Worm (Caenorhabditis elegans) whole organism, L1 larva: ENCODE data around the gene K09H11.4.

ENCODE experiments used
- C04F5.9 ChIP-seq: sonication (generic microtip); optimal IDR thresholded peaks from 2 replicates; lab custom pipeline; 2016; ENCODE audit warnings: missing genetic modification characterization, missing compliant biosample characterization
- Y116A8C.19 ChIP-seq: sonication (generic microtip); optimal IDR thresholded peaks from 2 replicates; lab custom pipeline; 2016; ENCODE audit warnings: missing compliant biosample characterization, missing genetic modification characterization, borderline replicate concordance
- aly-2 ChIP-seq: fragments of 150-350 bp; optimal IDR thresholded peaks from 2 replicates; lab custom pipeline; 2014; ENCODE audit warnings: missing biosample characterization, missing genetic modification characterization
- ama-1 ChIP-seq: fragments of 150-350 bp; optimal IDR thresholded peaks from 2 replicates; lab custom pipeline; 2014
- ceh-63 ChIP-seq: fragments of 200-800 bp; sonication (Bioruptor generic); optimal IDR thresholded peaks from 2 replicates; lab custom pipeline; 2018; ENCODE audit warnings: mild to moderate bottlenecking, missing genetic modification characterization, missing compliant biosample characterization
- ceh-8 ChIP-seq: fragments of 200-800 bp; sonication (Bioruptor generic); optimal IDR thresholded peaks from 2 replicates; lab custom pipeline; 2018; ENCODE audit warnings: mild to moderate bottlenecking, missing genetic modification characterization, moderate library complexity, missing compliant biosample characterization
- ceh-82 ChIP-seq, 3 experiments: fragments of 150-350 bp in 1 of 3; sonication (generic microtip) in 2 of 3; optimal IDR thresholded peaks; 2 replicates each; lab custom pipeline; 2014 to 2017; ENCODE audit warnings: missing biosample characterization in 3 of 3, missing genetic modification characterization in 3 of 3
- ceh-88 ChIP-seq: fragments of 200-800 bp; sonication (Bioruptor generic); IDR thresholded peaks from 2 replicates; pipeline ENCODE4 v1.3.6; 2022; ENCODE audit warnings: missing genetic modification characterization, missing compliant biosample characterization
- ces-1 ChIP-seq: fragments of 150-350 bp; optimal IDR thresholded peaks from 2 replicates; lab custom pipeline; 2014; ENCODE audit warnings: missing biosample characterization, missing genetic modification reagents, missing genetic modification characterization
- dpl-1 ChIP-seq, 3 experiments: fragments of 150-350 bp in 2 of 3; sonication (generic microtip) in 1 of 3; optimal IDR thresholded peaks; 2 replicates each; lab custom pipeline; 2014 to 2017; ENCODE audit warnings: missing biosample characterization in 3 of 3, missing genetic modification characterization in 3 of 3, missing genetic modification reagents in 3 of 3
- efl-1 ChIP-seq, 4 experiments: fragments of 150-350 bp; optimal IDR thresholded peaks in 3 of 4; peaks in 1 of 4; 1 replicate in 1 of 4; 2 replicates in 3 of 4; lab custom pipeline; 2014; ENCODE audit warnings: missing biosample characterization in 2 of 4, missing genetic modification characterization in 2 of 4, missing genetic modification reagents in 2 of 4
- ets-5 ChIP-seq: fragments of 200-800 bp; sonication (Bioruptor generic); IDR thresholded peaks from 2 replicates; pipeline ENCODE4 v1.3.6; 2022; ENCODE audit warnings: missing genetic modification characterization, missing compliant biosample characterization
- fkh-10 ChIP-seq: sonication (generic microtip); optimal IDR thresholded peaks from 2 replicates; lab custom pipeline; 2017; ENCODE audit warnings: missing biosample characterization, missing genetic modification reagents, missing genetic modification characterization
- fos-1 ChIP-seq: fragments of 150-350 bp; optimal IDR thresholded peaks from 2 replicates; lab custom pipeline; 2014; ENCODE audit warnings: missing biosample characterization, missing genetic modification characterization
- hpl-2 ChIP-seq: fragments of 150-350 bp; optimal IDR thresholded peaks from 2 replicates; lab custom pipeline; 2014; ENCODE audit warnings: missing biosample characterization, missing genetic modification reagents, missing genetic modification characterization
- isw-1 ChIP-seq: fragments of 200-800 bp; sonication (Bioruptor generic); IDR thresholded peaks from 2 replicates; pipeline ENCODE4 v1.3.6; 2022; ENCODE audit warnings: missing genetic modification characterization, missing compliant biosample characterization
- lin-13 ChIP-seq: fragments of 150-350 bp; optimal IDR thresholded peaks from 2 replicates; lab custom pipeline; 2014; ENCODE audit warnings: missing biosample characterization, missing genetic modification reagents, missing genetic modification characterization
- lin-14 ChIP-seq: fragments of 200-800 bp; sonication (Bioruptor generic); optimal IDR thresholded peaks from 2 replicates; lab custom pipeline; 2018; ENCODE audit warnings: mild to moderate bottlenecking, missing genetic modification characterization, moderate library complexity, missing compliant biosample characterization
- lin-15B ChIP-seq: fragments of 150-350 bp; sonication (generic microtip); optimal IDR thresholded peaks from 3 replicates; lab custom pipeline; 2014; ENCODE audit warnings: missing biosample characterization, missing genetic modification characterization
- lin-35 ChIP-seq, 2 experiments: fragments of 150-350 bp; optimal IDR thresholded peaks; 2 replicates each; lab custom pipeline; 2014; ENCODE audit warnings: missing biosample characterization in 2 of 2, missing genetic modification characterization in 2 of 2, missing genetic modification reagents in 2 of 2
- mdl-1 ChIP-seq, 2 experiments: fragments of 150-350 bp; optimal IDR thresholded peaks; 2 replicates each; lab custom pipeline; 2014 to 2017; ENCODE audit warnings: missing biosample characterization in 2 of 2, missing genetic modification characterization in 2 of 2, inconsistent platforms in 1 of 2
- mef-2 ChIP-seq: fragments of 150-350 bp; optimal IDR thresholded peaks from 2 replicates; lab custom pipeline; 2014; ENCODE audit warnings: missing biosample characterization, missing genetic modification characterization
- nhr-19 ChIP-seq: fragments of 200-800 bp; sonication (Bioruptor generic); conservative IDR thresholded peaks from 2 replicates; pipeline ENCODE4 v1.3.6; 2022; ENCODE audit warnings: missing genetic modification characterization, missing compliant biosample characterization
- nhr-47 ChIP-seq: sonication (generic microtip); optimal IDR thresholded peaks from 2 replicates; lab custom pipeline; 2016; ENCODE audit warnings: mild to moderate bottlenecking, missing genetic modification characterization, moderate library complexity, missing compliant biosample characterization
- nhr-85 ChIP-seq: sonication (generic microtip); peaks from one replicate; lab custom pipeline; 2016; ENCODE audit warnings: missing genetic modification characterization, inconsistent platforms, missing compliant biosample characterization
- nhr-90 ChIP-seq: sonication (generic microtip); optimal IDR thresholded peaks from 2 replicates; lab custom pipeline; 2016; ENCODE audit warnings: mild to moderate bottlenecking, missing genetic modification characterization, missing compliant biosample characterization; ENCODE audit not compliant: poor library complexity
- pax-3 ChIP-seq: fragments of 200-800 bp; sonication (Bioruptor generic); optimal IDR thresholded peaks from 2 replicates; lab custom pipeline; 2018; ENCODE audit warnings: mild to moderate bottlenecking, missing genetic modification characterization, moderate library complexity, missing compliant biosample characterization
- pqm-1 ChIP-seq: sonication (generic microtip); optimal IDR thresholded peaks from 3 replicates; lab custom pipeline; 2017; ENCODE audit warnings: missing biosample characterization, missing genetic modification characterization
- rnt-1 ChIP-seq: sonication (generic microtip); optimal IDR thresholded peaks from 2 replicates; lab custom pipeline; 2016; ENCODE audit warnings: mild to moderate bottlenecking, missing genetic modification characterization, moderate library complexity, missing compliant biosample characterization
- skn-1 ChIP-seq: fragments of 150-350 bp; optimal IDR thresholded peaks from 2 replicates; lab custom pipeline; 2014; ENCODE audit warnings: missing biosample characterization, missing genetic modification characterization
- snpc-4 ChIP-seq: fragments of 150-350 bp; optimal IDR thresholded peaks from 2 replicates; lab custom pipeline; 2014; ENCODE audit warnings: missing biosample characterization, missing genetic modification characterization
- sptf-1 ChIP-seq: fragments of 150-350 bp; optimal IDR thresholded peaks from 2 replicates; lab custom pipeline; 2014; ENCODE audit warnings: missing biosample characterization, missing genetic modification characterization
- sup-37 ChIP-seq: fragments of 200-800 bp; sonication (Bioruptor generic); optimal IDR thresholded peaks from 2 replicates; lab custom pipeline; 2018; ENCODE audit warnings: mild to moderate bottlenecking, missing genetic modification characterization, missing compliant biosample characterization
- swsn-7 ChIP-seq: sonication (generic microtip); optimal IDR thresholded peaks from 2 replicates; lab custom pipeline; 2016; ENCODE audit warnings: missing genetic modification characterization, missing compliant biosample characterization
- tlp-1 ChIP-seq: fragments of 150-350 bp; optimal IDR thresholded peaks from 2 replicates; lab custom pipeline; 2014; ENCODE audit warnings: missing biosample characterization, missing genetic modification characterization
- unc-130 ChIP-seq: fragments of 150-350 bp; optimal IDR thresholded peaks from 2 replicates; lab custom pipeline; 2017; ENCODE audit warnings: missing biosample characterization, missing genetic modification characterization, inconsistent platforms
- unc-86 ChIP-seq: sonication (generic microtip); optimal IDR thresholded peaks from 2 replicates; lab custom pipeline; 2016; ENCODE audit warnings: missing genetic modification characterization, missing compliant biosample characterization
- unc-98 ChIP-seq: fragments of 200-800 bp; sonication (Bioruptor generic); IDR thresholded peaks from 2 replicates; pipeline ENCODE4 v1.3.6; 2022; ENCODE audit warnings: missing genetic modification characterization, missing compliant biosample characterization
- vab-15 ChIP-seq: sonication (generic microtip); optimal IDR thresholded peaks from 2 replicates; lab custom pipeline; 2017; ENCODE audit warnings: missing genotype, mild to moderate bottlenecking, missing genetic modification characterization, missing compliant biosample characterization

K09H11.4 gene

ce11 chrV:5726463-5726862 is at the start of gene K09H11.4:
TSS of gene K09H11.4 (minus strand) at chrV:5726563.
- no peak for TF ChIP-seq ceh-8 (GFP tag; lab: Kevin White, UChicago)
- no peak for TF ChIP-seq tlp-1 (tag; lab: Kevin White, UChicago)
- no peak for TF ChIP-seq sup-37
- TF ChIP-seq dpl-1 (GFP tag; optimal IDR thresholded peaks at IDR 0.05; lab: Kevin White, UChicago): no peak

DNA sequence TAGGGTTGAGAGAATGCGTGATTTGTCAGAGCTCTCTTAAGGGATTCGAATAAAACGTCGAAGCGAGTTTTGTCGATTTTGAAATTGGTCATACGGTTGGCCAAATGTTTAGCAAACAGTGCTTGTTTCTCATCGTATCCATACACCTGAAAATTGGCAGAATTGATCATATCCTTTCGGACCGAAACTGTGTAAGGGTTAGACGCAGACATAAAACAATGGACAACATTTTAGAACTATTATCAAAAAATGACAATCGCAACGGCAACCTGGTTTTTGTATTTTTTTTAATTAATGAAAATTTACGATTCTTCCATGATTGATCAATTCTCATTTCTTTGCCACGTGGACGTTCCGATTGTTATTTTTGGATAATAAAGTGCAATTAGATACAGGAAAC is 47.8 kb upstream of the K09H11.4 start:
- TF ChIP-seq aly-2 (tag; lab: Kevin White, UChicago): no peak
- no peak for TF ChIP-seq efl-1 (optimal IDR thresholded peaks at IDR 0.05; lab: Kevin White, UChicago)
- peak in 1 of 2 experiments; percentile 91 for TF ChIP-seq efl-1 (GFP tag; optimal IDR thresholded peaks at IDR 0.05 in 1 of 2; lab: Kevin White, UChicago)

ce11 chrV:5772503-5772902 is 46.1 kb upstream of the K09H11.4 start:
- TF ChIP-seq pqm-1 (tag; lab: Kevin White, UChicago) (no peak), nhr-85 (tag; lab: Kevin White, UChicago) (no peak), lin-14 (no peak), nhr-90 (tag; lab: Kevin White, UChicago) (no peak), sptf-1 (no peak), C04F5.9 (no peak), vab-15 (tag; lab: Kevin White, UChicago) (no peak), efl-1 (optimal IDR thresholded peaks at IDR 0.05; lab: Kevin White, UChicago) (no peak), efl-1 (GFP tag; optimal IDR thresholded peaks at IDR 0.05 in 1 of 2; lab: Kevin White, UChicago) (no peak), unc-86 (tag; lab: Kevin White, UChicago) (no peak), fos-1 (no peak), Y116A8C.19 (tag; lab: Kevin White, UChicago) (no peak), hpl-2 (GFP tag; lab: Kevin White, UChicago) (no peak), ces-1 (GFP tag; lab: Kevin White, UChicago) (no peak)

ce11 chrV:5771627-5772026 is 45.3 kb upstream of the K09H11.4 start, which contains the start of gene F44E7.3:
TSS of gene F44E7.3 (plus strand) at chrV:5771945.
- TF ChIP-seq swsn-7 (tag; lab: Kevin White, UChicago): no peak
- no peak for TF ChIP-seq fkh-10 (GFP tag; lab: Kevin White, UChicago)
- TF ChIP-seq lin-13 (GFP tag; lab: Kevin White, UChicago): no peak
- TF ChIP-seq tlp-1 (tag; lab: Kevin White, UChicago): no peak
- TF ChIP-seq snpc-4 (tag; lab: Kevin White, UChicago): no peak
- TF ChIP-seq nhr-85 (tag; lab: Kevin White, UChicago): no peak
- TF ChIP-seq pax-3 (tag; lab: Kevin White, UChicago): no peak
- no peak for TF ChIP-seq ceh-88 (GFP tag; lab: Robert Waterston, UW)
- no peak for TF ChIP-seq lin-15B (tag; lab: Kevin White, UChicago)
- TF ChIP-seq unc-130 (tag; lab: Kevin White, UChicago): no peak
- TF ChIP-seq unc-98: no peak
- no peak for TF ChIP-seq nhr-47 (tag; lab: Kevin White, UChicago)
- no peak for TF ChIP-seq isw-1 (GFP tag; lab: Robert Waterston, UW)
- no peak for TF ChIP-seq unc-86 (tag; lab: Kevin White, UChicago)
- TF ChIP-seq mdl-1 (tag; optimal IDR thresholded peaks at IDR 0.05; lab: Kevin White, UChicago): no peak
- TF ChIP-seq ama-1 (lab: Kevin White, UChicago): no peak
- no peak for TF ChIP-seq skn-1 (tag; lab: Kevin White, UChicago)
- TF ChIP-seq ceh-63 (GFP tag; lab: Kevin White, UChicago): no peak
- TF ChIP-seq ceh-82 (tag; optimal IDR thresholded peaks at IDR 0.05; lab: Kevin White, UChicago): no peak
- TF ChIP-seq, all 84 proteins: peak for 0

DNA sequence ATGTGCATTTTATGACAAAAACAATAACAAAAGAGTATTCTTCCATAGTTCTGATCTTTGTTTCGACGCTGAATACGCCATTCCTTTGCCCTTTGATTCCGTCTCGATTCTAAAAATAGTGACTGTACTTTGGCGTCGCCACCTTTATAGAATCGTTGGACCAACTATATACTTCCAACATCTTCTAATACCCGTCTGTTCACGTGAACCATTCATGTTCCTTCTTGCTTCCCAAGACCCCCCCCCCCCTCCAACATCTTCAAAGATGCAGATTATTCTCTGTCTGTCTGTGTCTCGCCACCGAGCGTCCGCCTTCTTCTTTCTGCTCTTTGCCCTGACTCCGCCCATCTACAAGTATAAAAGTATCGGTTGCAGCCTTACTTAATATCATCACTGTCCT is 43.6 kb upstream of the K09H11.4 start:
- TF ChIP-seq rnt-1 (tag; lab: Kevin White, UChicago) (no peak), mef-2 (tag; lab: Kevin White, UChicago) (no peak), lin-35 (GFP tag; optimal IDR thresholded peaks at IDR 0.05; lab: Kevin White, UChicago) (no peak), nhr-85 (tag; lab: Kevin White, UChicago) (peak; percentile 74), ets-5 (no peak), sup-37 (no peak), nhr-19 (GFP tag; lab: Robert Waterston, UW) (peak; percentile 49), sptf-1 (no peak), lin-14 (peak; percentile 25)
